Fruit fly (Drosophila melanogaster): ENCODE measurements around the gene Sk2.
A peak's percentile ranks its signal among the peaks of the same experiment; 100 is the strongest.

- no peak for TF ChIP-seq Hr78 (GFP tag; optimal IDR thresholded peaks at IDR 0.05)
- TF ChIP-seq Abd-B (GFP tag; optimal IDR thresholded peaks at IDR 0.05) = no peak
- TF ChIP-seq Rel (GFP tag; optimal IDR thresholded peaks at IDR 0.05) = no peak
- peak; percentile 23 for TF ChIP-seq Rel (tag; optimal IDR thresholded peaks at IDR 0.05)
Measured at dm6 chr3L:3034779-3035643, 11.9 kb upstream of the Sk2 start, which contains the start of gene CG2162.
